Worm (Caenorhabditis elegans) whole organism, L1 larva: ENCODE results near the gene fut-3.

Experiments used
- C04F5.9 ChIP-seq: sonication (generic microtip); optimal IDR thresholded peaks from 2 replicates; lab custom pipeline; 2016; ENCODE audit warnings: missing genetic modification characterization, missing compliant biosample characterization
- F16B12.6 ChIP-seq: fragments of 150-350 bp; optimal IDR thresholded peaks from 2 replicates; lab custom pipeline; 2014; ENCODE audit warnings: missing biosample characterization, missing genetic modification characterization
- Y116A8C.19 ChIP-seq: sonication (generic microtip); optimal IDR thresholded peaks from 2 replicates; lab custom pipeline; 2016; ENCODE audit warnings: missing compliant biosample characterization, missing genetic modification characterization, borderline replicate concordance
- aha-1 ChIP-seq: fragments of 150-350 bp; optimal IDR thresholded peaks from 2 replicates; lab custom pipeline; 2014; ENCODE audit warnings: missing biosample characterization, missing genetic modification characterization
- alr-1 ChIP-seq: fragments of 200-800 bp; sonication (Bioruptor generic); optimal IDR thresholded peaks from 2 replicates; lab custom pipeline; 2018; ENCODE audit warnings: borderline replicate concordance, mild to moderate bottlenecking, missing genetic modification characterization, missing compliant biosample characterization
- aly-2 ChIP-seq: fragments of 150-350 bp; optimal IDR thresholded peaks from 2 replicates; lab custom pipeline; 2014; ENCODE audit warnings: missing biosample characterization, missing genetic modification characterization
- ceh-63 ChIP-seq: fragments of 200-800 bp; sonication (Bioruptor generic); optimal IDR thresholded peaks from 2 replicates; lab custom pipeline; 2018; ENCODE audit warnings: mild to moderate bottlenecking, missing genetic modification characterization, missing compliant biosample characterization
- ceh-88 ChIP-seq: fragments of 200-800 bp; sonication (Bioruptor generic); IDR thresholded peaks from 2 replicates; pipeline ENCODE4 v1.3.6; 2022; ENCODE audit warnings: missing genetic modification characterization, missing compliant biosample characterization
- ceh-90 ChIP-seq: sonication (generic microtip); optimal IDR thresholded peaks from 2 replicates; lab custom pipeline; 2016; ENCODE audit warnings: missing genetic modification characterization, missing compliant biosample characterization
- dsc-1 ChIP-seq: sonication (generic microtip); optimal IDR thresholded peaks from 2 replicates; lab custom pipeline; 2016; ENCODE audit warnings: mild to moderate bottlenecking, missing genetic modification characterization, missing compliant biosample characterization
- egl-13 ChIP-seq: sonication (generic microtip); optimal IDR thresholded peaks from 2 replicates; lab custom pipeline; 2016; ENCODE audit warnings: missing genotype, missing genetic modification reagents, missing genetic modification characterization, missing compliant biosample characterization
- elt-2 ChIP-seq: sonication (generic microtip); optimal IDR thresholded peaks from 2 replicates; lab custom pipeline; 2016; ENCODE audit warnings: missing genetic modification characterization, mild to moderate bottlenecking, inconsistent platforms, missing compliant biosample characterization, missing genetic modification reagents
- elt-3 ChIP-seq, 6 experiments: fragments of 150-350 bp in 1 of 6; sonication (generic microtip); optimal IDR thresholded peaks; 2 replicates each; lab custom pipeline; 2017 to 2018; ENCODE audit warnings: missing biosample characterization in 6 of 6, missing genetic modification characterization in 6 of 6, inconsistent platforms in 1 of 6
- ets-5 ChIP-seq: fragments of 200-800 bp; sonication (Bioruptor generic); IDR thresholded peaks from 2 replicates; pipeline ENCODE4 v1.3.6; 2022; ENCODE audit warnings: missing genetic modification characterization, missing compliant biosample characterization
- irx-1 ChIP-seq: sonication (generic microtip); optimal IDR thresholded peaks from 2 replicates; lab custom pipeline; 2016; ENCODE audit warnings: missing genetic modification characterization, missing compliant biosample characterization
- isw-1 ChIP-seq: fragments of 200-800 bp; sonication (Bioruptor generic); IDR thresholded peaks from 2 replicates; pipeline ENCODE4 v1.3.6; 2022; ENCODE audit warnings: missing genetic modification characterization, missing compliant biosample characterization
- lin-13 ChIP-seq: fragments of 150-350 bp; optimal IDR thresholded peaks from 2 replicates; lab custom pipeline; 2014; ENCODE audit warnings: missing biosample characterization, missing genetic modification reagents, missing genetic modification characterization
- lin-35 ChIP-seq, 2 experiments: fragments of 150-350 bp; optimal IDR thresholded peaks; 2 replicates each; lab custom pipeline; 2014; ENCODE audit warnings: missing biosample characterization in 2 of 2, missing genetic modification characterization in 2 of 2, missing genetic modification reagents in 2 of 2
- lin-39 ChIP-seq: fragments of 150-350 bp; optimal IDR thresholded peaks from 2 replicates; lab custom pipeline; 2014; ENCODE audit warnings: missing biosample characterization, missing genetic modification reagents, missing genetic modification characterization
- lir-3 ChIP-seq: sonication (generic microtip); optimal IDR thresholded peaks from 2 replicates; lab custom pipeline; 2016; ENCODE audit warnings: mild to moderate bottlenecking, missing genetic modification characterization, moderate library complexity, missing compliant biosample characterization; ENCODE audit not compliant: poor library complexity
- lsy-2 ChIP-seq, 2 experiments: fragments of 150-350 bp; optimal IDR thresholded peaks; 2 replicates each; lab custom pipeline; 2014; ENCODE audit warnings: missing biosample characterization in 2 of 2, missing genetic modification characterization in 2 of 2
- mab-9 ChIP-seq: fragments of 200-800 bp; sonication (Bioruptor generic); IDR thresholded peaks from 2 replicates; pipeline ENCODE4 v1.3.6; 2022; ENCODE audit warnings: missing genetic modification reagents, missing genetic modification characterization, missing compliant biosample characterization
- mdl-1 ChIP-seq, 2 experiments: fragments of 150-350 bp; optimal IDR thresholded peaks; 2 replicates each; lab custom pipeline; 2014 to 2017; ENCODE audit warnings: missing biosample characterization in 2 of 2, missing genetic modification characterization in 2 of 2, inconsistent platforms in 1 of 2
- mep-1 ChIP-seq: fragments of 150-350 bp; optimal IDR thresholded peaks from 2 replicates; lab custom pipeline; 2014; ENCODE audit warnings: missing biosample characterization, missing genetic modification characterization
- nhr-11 ChIP-seq: fragments of 150-350 bp; optimal IDR thresholded peaks from 2 replicates; lab custom pipeline; 2014; ENCODE audit warnings: missing biosample characterization, missing genetic modification characterization
- nhr-12 ChIP-seq: sonication (generic microtip); optimal IDR thresholded peaks from 2 replicates; lab custom pipeline; 2017; ENCODE audit warnings: missing biosample characterization, missing genetic modification characterization
- nhr-20 ChIP-seq: sonication (generic microtip); optimal IDR thresholded peaks from 2 replicates; lab custom pipeline; 2016; ENCODE audit warnings: mild to moderate bottlenecking, missing genetic modification characterization, missing compliant biosample characterization
- nhr-237 ChIP-seq: fragments of 150-350 bp; optimal IDR thresholded peaks from 2 replicates; lab custom pipeline; 2014; ENCODE audit warnings: missing biosample characterization, missing genetic modification characterization
- nhr-47 ChIP-seq: sonication (generic microtip); optimal IDR thresholded peaks from 2 replicates; lab custom pipeline; 2016; ENCODE audit warnings: mild to moderate bottlenecking, missing genetic modification characterization, moderate library complexity, missing compliant biosample characterization
- nhr-76 ChIP-seq: sonication (generic microtip); optimal IDR thresholded peaks from 2 replicates; lab custom pipeline; 2017; ENCODE audit warnings: missing biosample characterization, missing genetic modification characterization
- nhr-77 ChIP-seq: fragments of 150-350 bp; optimal IDR thresholded peaks from 2 replicates; lab custom pipeline; 2014; ENCODE audit warnings: missing biosample characterization, missing genetic modification characterization
- nhr-84 ChIP-seq: sonication (generic microtip); optimal IDR thresholded peaks from 2 replicates; lab custom pipeline; 2017; ENCODE audit warnings: missing biosample characterization, missing genetic modification characterization
- nhr-85 ChIP-seq: sonication (generic microtip); peaks from one replicate; lab custom pipeline; 2016; ENCODE audit warnings: missing genetic modification characterization, inconsistent platforms, missing compliant biosample characterization
- nhr-90 ChIP-seq: sonication (generic microtip); optimal IDR thresholded peaks from 2 replicates; lab custom pipeline; 2016; ENCODE audit warnings: mild to moderate bottlenecking, missing genetic modification characterization, missing compliant biosample characterization; ENCODE audit not compliant: poor library complexity
- pax-3 ChIP-seq: fragments of 200-800 bp; sonication (Bioruptor generic); optimal IDR thresholded peaks from 2 replicates; lab custom pipeline; 2018; ENCODE audit warnings: mild to moderate bottlenecking, missing genetic modification characterization, moderate library complexity, missing compliant biosample characterization
- pqm-1 ChIP-seq: sonication (generic microtip); optimal IDR thresholded peaks from 3 replicates; lab custom pipeline; 2017; ENCODE audit warnings: missing biosample characterization, missing genetic modification characterization
- rnt-1 ChIP-seq: sonication (generic microtip); optimal IDR thresholded peaks from 2 replicates; lab custom pipeline; 2016; ENCODE audit warnings: mild to moderate bottlenecking, missing genetic modification characterization, moderate library complexity, missing compliant biosample characterization
- skn-1 ChIP-seq: fragments of 150-350 bp; optimal IDR thresholded peaks from 2 replicates; lab custom pipeline; 2014; ENCODE audit warnings: missing biosample characterization, missing genetic modification characterization
- snpc-4 ChIP-seq: fragments of 150-350 bp; optimal IDR thresholded peaks from 2 replicates; lab custom pipeline; 2014; ENCODE audit warnings: missing biosample characterization, missing genetic modification characterization
- snu-23 ChIP-seq: sonication (generic microtip); optimal IDR thresholded peaks from 2 replicates; lab custom pipeline; 2016; ENCODE audit warnings: missing genetic modification characterization, missing compliant biosample characterization
- sox-4 ChIP-seq: sonication (generic microtip); optimal IDR thresholded peaks from 2 replicates; lab custom pipeline; 2016; ENCODE audit warnings: missing genetic modification characterization, missing compliant biosample characterization
- sptf-1 ChIP-seq: fragments of 150-350 bp; optimal IDR thresholded peaks from 2 replicates; lab custom pipeline; 2014; ENCODE audit warnings: missing biosample characterization, missing genetic modification characterization
- tlp-1 ChIP-seq: fragments of 150-350 bp; optimal IDR thresholded peaks from 2 replicates; lab custom pipeline; 2014; ENCODE audit warnings: missing biosample characterization, missing genetic modification characterization
- unc-130 ChIP-seq: fragments of 150-350 bp; optimal IDR thresholded peaks from 2 replicates; lab custom pipeline; 2017; ENCODE audit warnings: missing biosample characterization, missing genetic modification characterization, inconsistent platforms
- unc-30 ChIP-seq: sonication (generic microtip); optimal IDR thresholded peaks from 2 replicates; lab custom pipeline; 2017; ENCODE audit warnings: missing biosample characterization, missing genetic modification characterization
- unc-62 ChIP-seq: fragments of 150-350 bp; optimal IDR thresholded peaks from 2 replicates; lab custom pipeline; 2014; ENCODE audit warnings: missing biosample characterization, missing genetic modification reagents, missing genetic modification characterization
- unc-86 ChIP-seq: sonication (generic microtip); optimal IDR thresholded peaks from 2 replicates; lab custom pipeline; 2016; ENCODE audit warnings: missing genetic modification characterization, missing compliant biosample characterization
- unc-98 ChIP-seq: fragments of 200-800 bp; sonication (Bioruptor generic); IDR thresholded peaks from 2 replicates; pipeline ENCODE4 v1.3.6; 2022; ENCODE audit warnings: missing genetic modification characterization, missing compliant biosample characterization
- vab-15 ChIP-seq: sonication (generic microtip); optimal IDR thresholded peaks from 2 replicates; lab custom pipeline; 2017; ENCODE audit warnings: missing genotype, mild to moderate bottlenecking, missing genetic modification characterization, missing compliant biosample characterization
- zag-1 ChIP-seq: fragments of 150-350 bp; optimal IDR thresholded peaks from 2 replicates; lab custom pipeline; 2014; ENCODE audit warnings: missing biosample characterization, missing genetic modification characterization
- zip-4 ChIP-seq: fragments of 200-800 bp; sonication (Bioruptor generic); optimal IDR thresholded peaks from 2 replicates; lab custom pipeline; 2018; ENCODE audit warnings: mild to moderate bottlenecking, missing genetic modification characterization, moderate library complexity, missing compliant biosample characterization

The fut-3 gene

ce11 chrII:5660736-5661734 is 1.5 kb upstream of the fut-3 start, which contains the start of the genes ift-43 and mdt-26 (continued):
- no peak for TF ChIP-seq unc-62 (GFP tag; lab: Kevin White, UChicago)
- TF ChIP-seq unc-98 (GFP tag; lab: Robert Waterston, UW), result no peak
- no peak for TF ChIP-seq sptf-1 (tag; lab: Kevin White, UChicago)
- TF ChIP-seq mab-9 (GFP tag; lab: Robert Waterston, UW), result peak; percentile 80
- no peak for TF ChIP-seq unc-130
- no peak for TF ChIP-seq tlp-1 (tag; lab: Kevin White, UChicago)
- no peak for TF ChIP-seq ceh-90 (tag; lab: Kevin White, UChicago)
- peak; percentile 88 for TF ChIP-seq nhr-90
- TF ChIP-seq pax-3 (tag; lab: Kevin White, UChicago), result peak; percentile 53
- TF ChIP-seq lin-35 (GFP tag; optimal IDR thresholded peaks at IDR 0.05; lab: Kevin White, UChicago), result peak; percentile 77 to 79
- TF ChIP-seq skn-1 (tag; lab: Kevin White, UChicago), result peak; percentile 84
- TF ChIP-seq nhr-77 (tag; lab: Kevin White, UChicago), result peak; percentile 66
- peak; percentile 77 for TF ChIP-seq zip-4
- peak; percentile 53 for TF ChIP-seq lir-3 (tag; lab: Kevin White, UChicago)
- peak; percentile 74 for TF ChIP-seq nhr-237 (tag; lab: Kevin White, UChicago)
- peak; percentile 67 for TF ChIP-seq lin-13 (GFP tag; lab: Kevin White, UChicago)
- TF ChIP-seq egl-13 (tag; lab: Kevin White, UChicago), result peak; percentile 85
- peak; percentile 94 for TF ChIP-seq nhr-47
- TF ChIP-seq sox-4 (tag; lab: Kevin White, UChicago), result peak; percentile 77
- no peak for TF ChIP-seq Y116A8C.19
- no peak for TF ChIP-seq pqm-1
- peak; percentile 89 for TF ChIP-seq isw-1
- peak; percentile 44 for TF ChIP-seq aly-2 (tag; lab: Kevin White, UChicago)
- peak; percentile 2 for TF ChIP-seq aha-1
- TF ChIP-seq nhr-84 (tag; lab: Kevin White, UChicago), result no peak
- TF ChIP-seq C04F5.9 (tag; lab: Kevin White, UChicago), result peak; percentile 56
- TF ChIP-seq ceh-88 (GFP tag; lab: Robert Waterston, UW), result peak; percentile 71
- peak; percentile 57 for TF ChIP-seq elt-2 (tag; lab: Kevin White, UChicago)
- peak; percentile 87 for TF ChIP-seq nhr-85
- peak; percentile 15 for TF ChIP-seq ceh-63
- peak; percentile 87 for TF ChIP-seq irx-1 (tag; lab: Kevin White, UChicago)
- TF ChIP-seq nhr-20, result peak; percentile 90
- TF ChIP-seq snu-23, result peak; percentile 93
- peak; percentile 38 for TF ChIP-seq lin-39 (tag; lab: Kevin White, UChicago)
- no peak for TF ChIP-seq unc-30 (tag; lab: Kevin White, UChicago)
- no peak for TF ChIP-seq alr-1 (tag; lab: Kevin White, UChicago)
- TF ChIP-seq mep-1 (tag; lab: Kevin White, UChicago), result peak; percentile 74
- TF ChIP-seq F16B12.6, result peak; percentile 48
- TF ChIP-seq unc-86 (tag; lab: Kevin White, UChicago), result peak; percentile 88
- TF ChIP-seq zag-1, result no peak
- TF ChIP-seq elt-3 (tag; optimal IDR thresholded peaks at IDR 0.05; lab: Kevin White, UChicago), result peak in 2 of 6 experiments; percentile 57 to 58
- TF ChIP-seq nhr-12 (tag; lab: Kevin White, UChicago), result no peak
- TF ChIP-seq vab-15, result no peak
- TF ChIP-seq dsc-1, result peak; percentile 93
- no peak for TF ChIP-seq ets-5 (GFP tag; lab: Robert Waterston, UW)
- TF ChIP-seq lsy-2 (tag; optimal IDR thresholded peaks at IDR 0.05; lab: Kevin White, UChicago), result peak; percentile 83 to 90
- peak; percentile 44 for TF ChIP-seq nhr-76
- TF ChIP-seq rnt-1, result peak; percentile 78
- TF ChIP-seq nhr-11, result peak; percentile 1
- peak in 1 of 2 experiments; percentile 78 for TF ChIP-seq mdl-1 (tag; optimal IDR thresholded peaks at IDR 0.05; lab: Kevin White, UChicago)
- peak; percentile 58 for TF ChIP-seq snpc-4 (tag; lab: Kevin White, UChicago)
